Fruit fly (Drosophila melanogaster) whole organism, embryonic: ENCODE results near the gene bbg.
A peak's percentile ranks its signal among the peaks of the same experiment; 100 is the strongest.

ENCODE experiments used
- Abd-B ChIP-seq: fragments of 200-800 bp; sonication (Bioruptor generic); optimal IDR thresholded peaks from 2 replicates; lab custom pipeline; 2018; ENCODE audit warnings: missing biosample characterization, mild to moderate bottlenecking, missing genetic modification characterization, moderate library complexity
- Awh ChIP-seq: fragments of 200-800 bp; sonication (Bioruptor generic); IDR thresholded peaks from 2 replicates; pipeline ENCODE4, ENCODE4 v1.3.6; 2022; ENCODE audit warnings: missing biosample characterization, missing genetic modification characterization
- B-H2 ChIP-seq: fragments of 200-800 bp; sonication (Bioruptor generic); optimal IDR thresholded peaks from 2 replicates; lab custom pipeline; 2018; ENCODE audit warnings: missing biosample characterization, mild to moderate bottlenecking, missing genetic modification characterization
- BtbVII ChIP-seq: fragments of 200-800 bp; sonication (Bioruptor generic); optimal IDR thresholded peaks from 3 replicates; lab custom pipeline; 2017; ENCODE audit warnings: missing biosample characterization, mild to moderate bottlenecking, missing genetic modification characterization
- CG11247 ChIP-seq: fragments of 200-800 bp; sonication (Bioruptor generic); IDR thresholded peaks from 2 replicates; pipeline ENCODE4 v1.3.6; 2022; ENCODE audit warnings: missing biosample characterization, missing genetic modification characterization
- CG11695 ChIP-seq: fragments of 200-800 bp; sonication (Bioruptor generic); IDR thresholded peaks from 3 replicates; pipeline ENCODE4 v1.3.6; 2022; ENCODE audit warnings: missing biosample characterization, missing genetic modification characterization
- CG12219 ChIP-seq: fragments of 200-800 bp; sonication (Bioruptor generic); optimal IDR thresholded peaks from 3 replicates; lab custom pipeline; 2018; ENCODE audit warnings: missing biosample characterization, mild to moderate bottlenecking, missing genetic modification characterization
- CG13624 ChIP-seq: fragments of 200-800 bp; sonication (Bioruptor generic); optimal IDR thresholded peaks from 2 replicates; lab custom pipeline; 2016; ENCODE audit warnings: missing biosample characterization, missing genetic modification characterization
- CG14050 ChIP-seq: fragments of 200-800 bp; sonication (Bioruptor generic); IDR thresholded peaks from 3 replicates; pipeline ENCODE4 v1.3.6; 2022; ENCODE audit warnings: missing biosample characterization, missing genetic modification characterization
- CG14710 ChIP-seq: fragments of 200-800 bp; sonication (Bioruptor generic); optimal IDR thresholded peaks from 3 replicates; lab custom pipeline; 2019; ENCODE audit warnings: missing biosample characterization, mild to moderate bottlenecking, missing genetic modification characterization, moderate library complexity
- CG14860 ChIP-seq: fragments of 200-800 bp; sonication (Bioruptor generic); IDR thresholded peaks from 3 replicates; pipeline ENCODE4 v1.3.6; 2022; ENCODE audit warnings: missing biosample characterization, missing genetic modification characterization; ENCODE audit not compliant: partially characterized antibody
- CG15601 ChIP-seq: fragments of 200-800 bp; sonication (Bioruptor generic); optimal IDR thresholded peaks from 3 replicates; lab custom pipeline; 2019; ENCODE audit warnings: missing biosample characterization, mild to moderate bottlenecking, missing genetic modification characterization, moderate library complexity
- CG17361 ChIP-seq: fragments of 200-800 bp; sonication (Bioruptor generic); IDR thresholded peaks from 3 replicates; pipeline ENCODE4 v1.3.6; 2022; ENCODE audit warnings: missing biosample characterization, missing genetic modification characterization
- CG1792 ChIP-seq: fragments of 200-800 bp; sonication (Bioruptor generic); optimal IDR thresholded peaks from 2 replicates; lab custom pipeline; 2016; ENCODE audit warnings: missing biosample characterization, missing genetic modification characterization
- CG2116 ChIP-seq: fragments of 200-800 bp; sonication (Bioruptor generic); optimal IDR thresholded peaks from 3 replicates; lab custom pipeline; 2018; ENCODE audit warnings: missing biosample characterization, mild to moderate bottlenecking, missing genetic modification characterization
- CG2199 ChIP-seq: fragments of 200-800 bp; sonication (Bioruptor generic); IDR thresholded peaks from 3 replicates; pipeline ENCODE4 v1.3.6; 2022; ENCODE audit warnings: missing biosample characterization, missing genetic modification characterization
- CG2889 ChIP-seq: fragments of 200-800 bp; sonication (Bioruptor generic); IDR thresholded peaks from 3 replicates; pipeline ENCODE4 v1.3.6; 2022; ENCODE audit warnings: missing biosample characterization, missing genetic modification characterization
- CG32772 ChIP-seq: fragments of 200-800 bp; sonication (Bioruptor generic); IDR thresholded peaks from 2 replicates; pipeline ENCODE4 v1.3.6; 2022; ENCODE audit warnings: missing biosample characterization, missing genetic modification characterization
- CG42726 ChIP-seq: fragments of 200-800 bp; sonication (Bioruptor generic); IDR thresholded peaks from 2 replicates; pipeline ENCODE4 v1.3.6; 2022; ENCODE audit warnings: missing biosample characterization, missing genetic modification characterization; ENCODE audit not compliant: partially characterized antibody
- CG6813 ChIP-seq: fragments of 200-800 bp; sonication (Bioruptor generic); optimal IDR thresholded peaks from 2 replicates; lab custom pipeline; 2017; ENCODE audit warnings: missing biosample characterization, missing genetic modification characterization, mild to moderate bottlenecking, moderate library complexity, missing genetic modification reagents
- CG8089 ChIP-seq: fragments of 200-800 bp; sonication (Bioruptor generic); optimal IDR thresholded peaks from 3 replicates; lab custom pipeline; 2016; ENCODE audit warnings: missing biosample characterization, missing genetic modification characterization
- Dfd ChIP-seq, 2 experiments: fragments of >200 bp; optimal IDR thresholded peaks; 2 replicates each; lab custom pipeline; 2017; ENCODE audit warnings: missing biosample characterization in 2 of 2, missing genetic modification characterization in 2 of 2
- Doc3 ChIP-seq: fragments of 200-800 bp; sonication (Bioruptor generic); IDR thresholded peaks from 3 replicates; pipeline ENCODE4 v1.3.6; 2022; ENCODE audit warnings: missing biosample characterization, missing genetic modification characterization; ENCODE audit not compliant: partially characterized antibody
- Fer1 ChIP-seq: fragments of 200-800 bp; sonication (Bioruptor generic); optimal IDR thresholded peaks from 2 replicates; lab custom pipeline; 2017; ENCODE audit warnings: missing biosample characterization, mild to moderate bottlenecking, missing genetic modification characterization
- GATAe ChIP-seq: fragments of 200-800 bp; sonication (Bioruptor generic); conservative IDR thresholded peaks from 2 replicates; pipeline ENCODE4 v1.3.6; 2022; ENCODE audit warnings: missing biosample characterization, missing genetic modification characterization
- Hmr ChIP-seq: fragments of 200-800 bp; sonication (Bioruptor generic); optimal IDR thresholded peaks from 3 replicates; lab custom pipeline; 2017; ENCODE audit warnings: mild to moderate bottlenecking, missing biosample characterization, missing genetic modification reagents, missing genetic modification characterization
- Hsf ChIP-seq: fragments of 200-800 bp; sonication (Bioruptor generic); optimal IDR thresholded peaks from 3 replicates; lab custom pipeline; 2016; ENCODE audit warnings: missing biosample characterization, missing genetic modification characterization
- NfI ChIP-seq: fragments of 200-800 bp; sonication (Bioruptor generic); optimal IDR thresholded peaks from 3 replicates; lab custom pipeline; 2018; ENCODE audit warnings: missing biosample characterization, mild to moderate bottlenecking, missing genetic modification characterization, moderate library complexity
- Pdp1 ChIP-seq, 2 experiments: fragments of 200-800 bp; sonication (Bioruptor generic); optimal IDR thresholded peaks; 3 replicates each; lab custom pipeline; 2016; ENCODE audit warnings: missing biosample characterization in 2 of 2, missing genetic modification characterization in 2 of 2, mild to moderate bottlenecking in 1 of 2, moderate library complexity in 1 of 2
- Scr ChIP-seq: fragments of 200-800 bp; sonication (Bioruptor generic); IDR thresholded peaks from 2 replicates; pipeline ENCODE4 v1.3.6; 2022; ENCODE audit warnings: missing biosample characterization, missing genetic modification characterization; ENCODE audit not compliant: partially characterized antibody
- TFAM ChIP-seq: fragments of 200-800 bp; sonication (Bioruptor generic); optimal IDR thresholded peaks from 2 replicates; lab custom pipeline; 2017; ENCODE audit warnings: missing biosample characterization, missing genetic modification characterization, inconsistent platforms
- Xrp1 ChIP-seq: fragments of 200-800 bp; sonication (Bioruptor generic); IDR thresholded peaks from 2 replicates; pipeline ENCODE4 v1.3.6; 2022; ENCODE audit warnings: missing biosample characterization, missing genetic modification characterization
- ab ChIP-seq: fragments of 200-800 bp; sonication (Bioruptor generic); optimal IDR thresholded peaks from 2 replicates; lab custom pipeline; 2016; ENCODE audit warnings: missing biosample characterization, missing genetic modification characterization
- cas ChIP-seq: fragments of 200-800 bp; sonication (Bioruptor generic); IDR thresholded peaks from 2 replicates; pipeline ENCODE4 v1.3.6; 2022; ENCODE audit warnings: missing biosample characterization, missing genetic modification characterization
- dm ChIP-seq: fragments of 200-800 bp; sonication (Bioruptor generic); optimal IDR thresholded peaks from 3 replicates; lab custom pipeline; 2016; ENCODE audit warnings: missing biosample characterization, missing genetic modification characterization
- dmrt99B ChIP-seq: fragments of 200-800 bp; sonication (Bioruptor generic); optimal IDR thresholded peaks from 2 replicates; lab custom pipeline; 2018; ENCODE audit warnings: missing biosample characterization, mild to moderate bottlenecking, missing genetic modification characterization, moderate library complexity
- en ChIP-seq: fragments of 200-800 bp; sonication (Bioruptor generic); optimal IDR thresholded peaks from 2 replicates; lab custom pipeline; 2016; ENCODE audit warnings: missing biosample characterization, missing genetic modification characterization
- fd96Cb ChIP-seq: fragments of 200-800 bp; sonication (Bioruptor generic); optimal IDR thresholded peaks from 2 replicates; lab custom pipeline; 2018; ENCODE audit warnings: missing biosample characterization, mild to moderate bottlenecking, missing genetic modification characterization, moderate library complexity
- gcm2 ChIP-seq: fragments of 200-800 bp; sonication (Bioruptor generic); optimal IDR thresholded peaks from 2 replicates; lab custom pipeline; 2016; ENCODE audit warnings: missing biosample characterization, missing genetic modification characterization
- gsb ChIP-seq: fragments of 200-800 bp; sonication (Bioruptor generic); IDR thresholded peaks from 2 replicates; pipeline ENCODE4 v1.3.6; 2022; ENCODE audit warnings: missing biosample characterization, missing genetic modification characterization
- inv ChIP-seq: fragments of 200-800 bp; sonication (Bioruptor generic); IDR thresholded peaks from 2 replicates; pipeline ENCODE4 v1.3.6; 2022; ENCODE audit warnings: missing biosample characterization, missing genetic modification characterization; ENCODE audit not compliant: partially characterized antibody
- kay ChIP-seq: fragments of 200-800 bp; sonication (Bioruptor generic); optimal IDR thresholded peaks from 2 replicates; lab custom pipeline; 2016; ENCODE audit warnings: missing biosample characterization, missing genetic modification characterization
- pb ChIP-seq: fragments of 200-800 bp; sonication (Bioruptor generic); optimal IDR thresholded peaks from 3 replicates; lab custom pipeline; 2016; ENCODE audit warnings: missing biosample characterization, missing genetic modification characterization
- peb ChIP-seq: fragments of 200-800 bp; sonication (Bioruptor generic); IDR thresholded peaks from 2 replicates; pipeline ENCODE4 v1.3.6; 2022; ENCODE audit warnings: missing biosample characterization, missing genetic modification characterization
- pita ChIP-seq: fragments of 200-800 bp; sonication (Bioruptor generic); optimal IDR thresholded peaks from 2 replicates; lab custom pipeline; 2017; ENCODE audit warnings: missing biosample characterization, mild to moderate bottlenecking, missing genetic modification characterization
- repo ChIP-seq: fragments of 200-800 bp; sonication (Bioruptor generic); optimal IDR thresholded peaks from 2 replicates; lab custom pipeline; 2016; ENCODE audit warnings: missing biosample characterization, missing genetic modification characterization
- row ChIP-seq: fragments of 200-800 bp; sonication (Bioruptor generic); IDR thresholded peaks from 3 replicates; pipeline ENCODE4 v1.3.6; 2022; ENCODE audit warnings: missing biosample characterization, missing genetic modification characterization
- sens-2 ChIP-seq: fragments of 200-800 bp; sonication (Bioruptor generic); IDR thresholded peaks from 2 replicates; pipeline ENCODE4 v1.3.6; 2022; ENCODE audit warnings: missing biosample characterization, missing genetic modification characterization
- sisA ChIP-seq: fragments of 200-800 bp; sonication (Bioruptor generic); IDR thresholded peaks from 2 replicates; pipeline ENCODE4 v1.3.6; 2022; ENCODE audit warnings: missing biosample characterization, missing genetic modification characterization
- tap ChIP-seq: fragments of 200-800 bp; optimal IDR thresholded peaks from 3 replicates; lab custom pipeline; 2019; ENCODE audit warnings: missing biosample characterization, mild to moderate bottlenecking, missing genetic modification characterization, moderate library complexity
- unc-4 ChIP-seq: fragments of 200-800 bp; sonication (Bioruptor generic); IDR thresholded peaks from 2 replicates; pipeline ENCODE4 v1.3.6; 2022; ENCODE audit warnings: missing biosample characterization, missing genetic modification characterization; ENCODE audit not compliant: partially characterized antibody
- wek ChIP-seq: fragments of 200-800 bp; sonication (Bioruptor generic); optimal IDR thresholded peaks from 3 replicates; lab custom pipeline; 2018; ENCODE audit warnings: missing biosample characterization, mild to moderate bottlenecking, missing genetic modification characterization, moderate library complexity

The bbg gene

DNA sequence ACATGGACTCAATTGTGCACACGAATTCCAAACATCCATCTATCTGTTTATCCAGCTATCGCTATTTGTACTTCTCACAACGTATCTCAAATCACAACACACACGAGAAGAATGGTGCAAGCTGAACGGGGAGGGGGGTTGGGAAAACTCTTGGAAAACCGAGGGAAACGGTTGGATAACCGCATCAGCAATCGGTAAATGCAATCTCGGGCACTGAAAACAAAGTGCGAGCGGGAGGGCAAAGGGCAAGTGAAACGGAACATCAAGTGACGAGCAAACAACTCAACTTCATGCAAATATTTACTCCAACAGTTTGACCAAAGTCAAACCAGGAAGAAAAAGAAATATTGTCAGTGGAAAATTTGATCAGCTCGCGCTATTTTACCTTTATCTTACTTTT is 89.2 kb downstream of the bbg start (continued):
- TF ChIP-seq sens-2 (GFP tag; lab: Robert Waterston, UW) (peak; percentile 64), BtbVII (GFP tag; lab: Kevin White, UChicago) (no peak), CG14710 (peak; percentile 7), fd96Cb (tag; lab: Kevin White, UChicago) (no peak), gcm2 (GFP tag; lab: Kevin White, UChicago) (no peak), B-H2 (no peak), Hsf (GFP tag; lab: Kevin White, UChicago) (no peak), Scr (GFP tag; lab: Robert Waterston, UW) (no peak), CG12219 (GFP tag; lab: Kevin White, UChicago) (no peak), CG2889 (no peak), CG6813 (GFP tag; lab: Kevin White, UChicago) (peak; percentile 57), Hmr (GFP tag; lab: Kevin White, UChicago) (no peak), dm (GFP tag; lab: Kevin White, UChicago) (no peak), pb (GFP tag; lab: Kevin White, UChicago) (no peak), dmrt99B (no peak), ab (GFP tag; lab: Kevin White, UChicago) (no peak), CG2116 (GFP tag; lab: Kevin White, UChicago) (no peak), CG11247 (GFP tag; lab: Robert Waterston, UW) (no peak), CG1792 (GFP tag; lab: Kevin White, UChicago) (no peak), Awh (no peak), sisA (GFP tag; lab: Robert Waterston, UW) (no peak), Fer1 (GFP tag; lab: Kevin White, UChicago) (no peak), CG8089 (GFP tag; lab: Kevin White, UChicago) (no peak), Doc3 (GFP tag; lab: Robert Waterston, UW) (no peak), CG17361 (GFP tag; lab: Robert Waterston, UW) (no peak), wek (no peak), pita (GFP tag; lab: Kevin White, UChicago) (no peak), unc-4 (GFP tag; lab: Robert Waterston, UW) (no peak), en (GFP tag; lab: Kevin White, UChicago) (no peak), Pdp1 (GFP tag; optimal IDR thresholded peaks at IDR 0.05; lab: Kevin White, UChicago) (peak in 1 of 2 experiments; percentile 12), GATAe (GFP tag; lab: Robert Waterston, UW) (no peak), inv (GFP tag; lab: Robert Waterston, UW) (no peak), cas (no peak), CG2199 (GFP tag; lab: Robert Waterston, UW) (peak; percentile 76), CG15601 (tag; lab: Kevin White, UChicago) (no peak), row (GFP tag; lab: Robert Waterston, UW) (no peak), CG14050 (GFP tag; lab: Robert Waterston, UW) (no peak), Xrp1 (GFP tag; lab: Robert Waterston, UW) (0 out of 2 replicates have a peak, but pooled peaks have one; percentile 8), CG14860 (GFP tag; lab: Robert Waterston, UW) (no peak), tap (no peak), CG11695 (GFP tag; lab: Robert Waterston, UW) (no peak), NfI (no peak), CG13624 (GFP tag; lab: Kevin White, UChicago) (no peak), CG42726 (GFP tag; lab: Robert Waterston, UW) (no peak), peb (GFP tag; lab: Robert Waterston, UW) (no peak), kay (GFP tag; lab: Kevin White, UChicago) (no peak), Abd-B (GFP tag; lab: Kevin White, UChicago) (no peak), TFAM (GFP tag; lab: Kevin White, UChicago) (no peak), gsb (GFP tag; lab: Robert Waterston, UW) (no peak), Dfd (GFP tag; optimal IDR thresholded peaks at IDR 0.05; lab: Kevin White, UChicago) (no peak), repo (GFP tag; lab: Kevin White, UChicago) (no peak), CG32772 (no peak)
